Worm (Caenorhabditis elegans): ENCODE measurements around the gene sru-9.

sru-9 gene

DNA sequence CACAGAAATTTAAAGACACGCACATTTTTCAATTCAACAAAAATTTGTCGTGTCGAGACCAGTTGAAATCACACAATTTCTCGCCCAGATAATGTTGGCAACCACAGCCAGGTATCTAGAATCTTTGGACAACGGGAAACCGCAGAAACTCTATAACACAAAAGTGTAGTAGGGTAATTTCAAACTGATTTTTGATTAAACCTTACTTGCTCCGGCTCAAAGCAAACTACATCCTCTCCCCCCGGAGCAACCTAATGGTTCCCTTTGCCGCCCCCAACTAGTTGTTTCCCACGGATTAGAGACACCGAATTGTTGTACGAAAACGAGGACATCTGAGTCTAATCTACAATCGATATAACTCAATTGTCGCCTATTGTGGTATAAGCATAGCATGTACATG is 34.4 kb upstream of the sru-9 start:
- TF ChIP-seq dmd-9 (GFP tag; IDR thresholded peaks at IDR 0.05) = no peak
- no peak for TF ChIP-seq nhr-237 (tag; optimal IDR thresholded peaks at IDR 0.05)
- no peak for TF ChIP-seq aha-1 (tag)
- TF ChIP-seq ceh-82 (tag; optimal IDR thresholded peaks at IDR 0.05) = no peak
- no peak for TF ChIP-seq nhr-25 (tag; optimal IDR thresholded peaks at IDR 0.05; ENCODE audit: borderline replicate concordance, insufficient read depth)
- TF ChIP-seq set-16 (GFP tag; IDR thresholded peaks at IDR 0.05) = no peak

ce11 chrIV:13555508-13555907 is 33.3 kb upstream of the sru-9 start:
- TF ChIP-seq nhr-42 (GFP tag; IDR thresholded peaks at IDR 0.05) = no peak
- TF ChIP-seq fkh-10 (GFP tag; optimal IDR thresholded peaks at IDR 0.05) = peak; percentile 17

DNA sequence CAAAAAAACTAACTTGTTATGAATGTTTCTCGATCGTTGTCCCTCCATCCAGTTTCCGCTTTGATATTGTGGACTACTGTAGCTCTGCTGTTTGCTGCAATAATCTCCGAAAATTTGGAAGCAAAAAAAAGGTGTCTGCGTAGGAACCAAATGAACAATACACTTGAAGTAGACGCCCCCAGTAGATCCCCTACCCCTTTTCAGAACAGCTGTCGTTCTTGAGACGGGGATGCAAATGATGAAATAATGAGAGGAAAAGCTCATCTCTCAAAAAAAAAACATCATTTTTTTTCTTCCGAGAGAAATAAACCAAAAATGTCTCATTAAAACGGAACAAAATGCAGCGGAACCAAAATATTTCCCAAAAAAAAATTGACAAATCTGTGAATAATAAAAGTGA is 31.4 kb upstream of the sru-9 start:
- no peak for TF ChIP-seq ceh-28 (tag; optimal IDR thresholded peaks at IDR 0.05)
- no peak for TF ChIP-seq F10B5.3 (tag; optimal IDR thresholded peaks at IDR 0.05)
- no peak for TF ChIP-seq pqm-1 (tag; optimal IDR thresholded peaks at IDR 0.05)
- no peak for TF ChIP-seq dmd-6 (GFP tag; IDR thresholded peaks at IDR 0.05)
- no peak for TF ChIP-seq Y75B8A.6 (GFP tag; IDR thresholded peaks at IDR 0.05)
- no peak for TF ChIP-seq madf-9 (GFP tag; conservative IDR thresholded peaks at IDR 0.05)
- TF ChIP-seq Y5F2A.4 (GFP tag; optimal IDR thresholded peaks at IDR 0.05) = no peak
- TF ChIP-seq ceh-44 (GFP tag; IDR thresholded peaks at IDR 0.05) = no peak
- TF ChIP-seq hif-1 (tag; optimal IDR thresholded peaks at IDR 0.05) = no peak
- TF ChIP-seq cey-2 (tag; optimal IDR thresholded peaks at IDR 0.05; ENCODE audit: borderline replicate concordance, insufficient read depth) = no peak
- no peak for TF ChIP-seq hlh-11 (tag; optimal IDR thresholded peaks at IDR 0.05)
- no peak for TF ChIP-seq dmd-8 (GFP tag; IDR thresholded peaks at IDR 0.05)
- TF ChIP-seq lim-7 (GFP tag; IDR thresholded peaks at IDR 0.05) = no peak
- TF ChIP-seq zfp-2 (tag; optimal IDR thresholded peaks at IDR 0.05) = no peak
- no peak for TF ChIP-seq nhr-111 (GFP tag; optimal IDR thresholded peaks at IDR 0.05)
- TF ChIP-seq nhr-28 (tag; optimal IDR thresholded peaks at IDR 0.05) = no peak
- no peak for TF ChIP-seq lin-15B (tag; optimal IDR thresholded peaks at IDR 0.05)
- no peak for TF ChIP-seq lin-1 (GFP tag; IDR thresholded peaks at IDR 0.05)

DNA sequence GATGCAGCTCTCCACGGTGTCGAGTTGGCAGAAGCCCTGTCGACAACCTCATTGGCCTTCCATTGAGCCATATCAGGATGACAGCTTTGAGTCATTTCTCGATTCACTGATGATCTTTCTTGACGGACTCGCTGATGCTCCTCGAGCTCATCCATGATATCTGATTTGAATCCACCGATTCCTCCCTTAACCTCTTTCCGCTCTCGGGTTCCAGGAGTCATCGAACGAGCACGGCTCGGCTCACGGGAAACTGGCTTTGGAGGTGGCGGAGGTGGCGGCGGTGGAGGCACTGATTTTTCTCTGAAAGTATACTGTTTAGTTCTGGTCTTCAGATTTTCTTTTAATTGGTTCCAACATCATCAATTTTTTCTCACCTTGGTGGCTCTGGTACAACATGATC is 29.8 kb upstream of the sru-9 start:
- TF ChIP-seq set-16 (GFP tag; IDR thresholded peaks at IDR 0.05) (peak; percentile 60; the same call in 1 of the 2 replicates), aly-2 (tag; optimal IDR thresholded peaks at IDR 0.05) (no peak), ceh-44 (GFP tag; IDR thresholded peaks at IDR 0.05) (no peak), aha-1 (tag) (peak; percentile 25), Y48G9A.11 (GFP tag; IDR thresholded peaks at IDR 0.05) (no peak), Y5F2A.4 (GFP tag; optimal IDR thresholded peaks at IDR 0.05) (no peak), hlh-30 (tag; optimal IDR thresholded peaks at IDR 0.05; ENCODE audit: insufficient read depth) (no peak), ZK337.2 (GFP tag; IDR thresholded peaks at IDR 0.05) (no peak), nhr-102 (tag; optimal IDR thresholded peaks at IDR 0.05) (no peak), nhr-11 (tag; optimal IDR thresholded peaks at IDR 0.05) (no peak), Y75B8A.6 (GFP tag; IDR thresholded peaks at IDR 0.05) (no peak), jun-1 (tag; optimal IDR thresholded peaks at IDR 0.05) (no peak), nhr-76 (tag; optimal IDR thresholded peaks at IDR 0.05) (no peak)

DNA sequence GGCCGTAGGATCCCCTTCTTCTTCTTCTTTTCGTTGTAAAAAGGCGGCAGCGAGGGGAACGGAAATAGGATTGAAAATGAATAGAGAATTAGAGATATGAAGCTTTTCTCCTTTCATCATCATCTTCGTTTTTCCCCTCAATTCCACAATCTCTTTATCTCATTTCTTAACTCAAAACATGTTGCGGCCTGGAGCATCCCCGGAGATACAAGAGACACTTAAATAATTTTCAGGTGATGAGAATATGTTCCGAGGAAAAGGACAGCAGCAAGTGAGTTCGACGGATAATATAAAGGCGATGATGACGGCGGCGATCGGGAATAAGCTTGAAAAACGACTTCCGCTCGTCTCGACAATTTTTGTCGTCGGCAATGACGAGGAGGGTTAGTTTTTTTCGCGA is 27.2 kb upstream of the sru-9 start, which contains the start of the genes Y45F10B.13 and qui-1:
Gene Y45F10B.13, minus strand, starts transcription at position 101 of the 400 bp plus-strand sequence.
Gene qui-1, plus strand, starts transcription at position 233 of the 400 bp plus-strand sequence.
- TF ChIP-seq aha-1 (tag) (peak; percentile 47), tra-1 (GFP tag; IDR thresholded peaks at IDR 0.05) (no peak)
